Worm (Caenorhabditis elegans): ENCODE measurements around the gene BE10.1.

The BE10.1 gene

DNA sequence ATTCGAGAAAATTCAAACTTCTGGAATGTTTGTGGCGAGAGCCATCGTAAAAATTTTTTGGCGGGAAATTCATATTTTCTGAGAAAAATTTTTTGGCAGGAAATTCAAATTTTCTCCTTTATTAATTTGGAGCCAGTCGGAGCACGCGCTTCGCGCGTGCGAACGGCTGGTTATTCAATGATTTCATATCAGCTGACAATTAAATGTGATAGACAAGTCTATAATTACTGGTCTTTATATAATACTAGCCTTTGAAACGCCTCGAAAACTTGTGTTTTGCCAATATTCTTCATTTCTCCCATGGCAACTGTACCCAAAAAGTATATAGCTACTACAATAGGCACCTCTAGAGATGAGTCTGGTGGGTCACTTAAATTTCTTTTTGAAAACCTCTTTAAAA, 34.3 kb downstream of the BE10.1 start, which contains the start of gene srw-10:
srw-10 (plus strand) TSS at position 301 of the 400 bp plus-strand sequence.
- no peak for TF ChIP-seq aly-2 (tag; optimal IDR thresholded peaks at IDR 0.05)
- no peak for TF ChIP-seq nhr-42 (GFP tag; IDR thresholded peaks at IDR 0.05)
- TF ChIP-seq pha-4 (GFP tag; IDR thresholded peaks at IDR 0.05), result no peak
- no peak for TF ChIP-seq pha-4 (tag; optimal IDR thresholded peaks at IDR 0.05)
- no peak for TF ChIP-seq mes-2 (tag; optimal IDR thresholded peaks at IDR 0.05; ENCODE audit: poor library complexity, severe bottlenecking)
- no peak for TF ChIP-seq nhr-237 (tag; optimal IDR thresholded peaks at IDR 0.05)
- TF ChIP-seq egl-27 (tag; optimal IDR thresholded peaks at IDR 0.05), result no peak
- TF ChIP-seq spr-1 (tag; optimal IDR thresholded peaks at IDR 0.05), result no peak
- TF ChIP-seq zfp-3 (GFP tag; conservative IDR thresholded peaks at IDR 0.05), result no peak
- TF ChIP-seq dve-1 (tag; optimal IDR thresholded peaks at IDR 0.05; ENCODE audit: insufficient read depth), result no peak
- TF ChIP-seq lim-7 (GFP tag; IDR thresholded peaks at IDR 0.05), result no peak
- no peak for TF ChIP-seq arid-1 (GFP tag; conservative IDR thresholded peaks at IDR 0.05)
- no peak for TF ChIP-seq snpc-4 (tag; optimal IDR thresholded peaks at IDR 0.05)
- no peak for TF ChIP-seq lin-38 (GFP tag; IDR thresholded peaks at IDR 0.05)

DNA sequence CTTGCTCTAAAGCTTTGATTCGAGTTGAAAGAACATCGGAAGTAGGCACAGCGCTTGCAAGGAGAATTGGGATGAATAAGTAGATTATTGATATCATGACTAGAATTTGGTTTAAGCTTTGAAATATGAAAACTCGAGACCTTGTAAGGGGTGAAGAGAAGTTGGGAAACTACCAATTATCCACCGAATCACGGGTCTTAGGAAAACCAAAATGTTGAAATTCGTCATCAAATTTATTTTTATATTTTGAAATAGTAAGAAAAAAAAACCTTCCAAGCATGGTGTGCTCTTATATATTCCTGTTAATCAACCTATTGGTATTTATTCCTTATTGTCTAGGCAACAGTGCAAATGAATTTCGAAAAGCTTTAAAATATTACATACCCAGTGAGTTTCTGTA, 38.5 kb downstream of the BE10.1 start, which contains the start of the genes irld-60 and irld-20:
irld-60 (minus strand) TSS at position 101 of the 400 bp plus-strand sequence.
irld-20 (plus strand) TSS at position 279 of the 400 bp plus-strand sequence.
- TF ChIP-seq Y5F2A.4 (GFP tag; optimal IDR thresholded peaks at IDR 0.05), result no peak
- TF ChIP-seq zag-1 (tag; optimal IDR thresholded peaks at IDR 0.05), result no peak
- TF ChIP-seq pqm-1 (tag; optimal IDR thresholded peaks at IDR 0.05), result no peak
- no peak for TF ChIP-seq zfp-2 (tag; optimal IDR thresholded peaks at IDR 0.05)
- no peak for TF ChIP-seq ceh-62 (tag; optimal IDR thresholded peaks at IDR 0.05)
- TF ChIP-seq nhr-102 (tag; optimal IDR thresholded peaks at IDR 0.05), result no peak
- no peak for TF ChIP-seq D1046.2 (GFP tag; IDR thresholded peaks at IDR 0.05)
- TF ChIP-seq skn-1 (tag; optimal IDR thresholded peaks at IDR 0.05), result no peak
- no peak for TF ChIP-seq F26F4.8 (GFP tag; conservative IDR thresholded peaks at IDR 0.05)
- no peak for TF ChIP-seq lin-13 (GFP tag; optimal IDR thresholded peaks at IDR 0.05)
- TF ChIP-seq nhr-6 (tag; optimal IDR thresholded peaks at IDR 0.05), result no peak
- TF ChIP-seq nhr-28 (tag; optimal IDR thresholded peaks at IDR 0.05), result no peak
- TF ChIP-seq ceh-82 (tag; optimal IDR thresholded peaks at IDR 0.05), result no peak
- TF ChIP-seq lin-29 (GFP tag; IDR thresholded peaks at IDR 0.05), result no peak
- TF ChIP-seq hmg-1.1 (GFP tag; IDR thresholded peaks at IDR 0.05), result no peak
- TF ChIP-seq fkh-10 (GFP tag; optimal IDR thresholded peaks at IDR 0.05), result no peak
- TF ChIP-seq ceh-20 (GFP tag; IDR thresholded peaks at IDR 0.05), result no peak
- TF ChIP-seq lsy-2 (tag; optimal IDR thresholded peaks at IDR 0.05), result no peak
- no peak for TF ChIP-seq T26A8.4 (GFP tag; IDR thresholded peaks at IDR 0.05)

DNA sequence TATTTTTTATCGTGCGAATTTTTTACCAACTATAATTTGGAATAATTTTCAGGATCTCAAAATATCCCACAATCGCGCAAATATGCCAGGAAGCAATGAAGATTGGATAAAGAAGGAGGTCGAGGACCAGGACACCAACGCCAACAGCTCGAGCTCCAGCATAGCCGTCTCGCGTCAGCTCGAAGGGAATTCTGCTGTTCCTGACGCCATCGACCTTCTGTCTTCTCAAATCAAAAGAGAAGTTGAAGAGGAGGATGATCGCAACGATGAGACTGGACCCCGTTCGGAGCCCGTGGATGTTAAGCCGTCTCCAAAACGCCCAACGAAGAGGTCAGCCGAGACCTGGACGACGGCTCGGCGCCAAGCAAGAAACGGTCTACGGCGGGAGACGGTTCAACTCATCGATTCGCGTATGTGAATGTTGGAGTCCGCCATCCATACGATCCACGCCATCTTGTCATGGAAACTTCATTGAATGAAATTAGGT, 42.9 kb downstream of the BE10.1 start, which contains the start of gene Y111B2A.21:
Y111B2A.21 (plus strand) TSS at position 51 of the 487 bp plus-strand sequence.
- TF ChIP-seq set-16 (GFP tag; IDR thresholded peaks at IDR 0.05) (peak; percentile 60; the same call in 1 of the 2 replicates), dve-1 (tag; optimal IDR thresholded peaks at IDR 0.05; ENCODE audit: insufficient read depth) (no peak)

DNA sequence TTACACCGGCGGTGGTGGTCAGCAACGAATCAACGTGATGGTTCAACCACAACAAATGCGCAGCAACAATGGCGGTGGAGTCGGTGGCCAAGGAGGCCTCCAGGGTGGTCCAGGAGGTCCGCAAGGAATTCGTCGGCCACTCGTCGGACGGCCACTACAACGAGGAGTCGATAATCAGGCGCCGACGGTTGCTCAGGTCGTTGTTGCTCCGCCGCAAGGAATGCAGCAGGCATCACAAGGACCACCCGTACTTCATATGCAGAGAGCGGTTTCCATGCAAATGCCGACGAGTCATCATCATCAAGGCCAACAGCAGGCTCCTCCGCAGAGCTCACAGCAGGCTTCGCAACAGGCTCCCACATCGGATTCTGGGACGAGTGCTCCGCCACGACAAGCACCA, 45.8 kb downstream of the BE10.1 start:
- TF ChIP-seq php-3 (GFP tag; IDR thresholded peaks at IDR 0.05), result 0 out of 2 replicates have a peak, but pooled peaks have one; percentile 21
- no peak for TF ChIP-seq ceh-28 (tag; optimal IDR thresholded peaks at IDR 0.05)
- peak; percentile 88 for TF ChIP-seq set-16 (GFP tag; IDR thresholded peaks at IDR 0.05)

Measured in whole organism, L4 larva.